Worm (Caenorhabditis elegans): ENCODE data around the gene nhr-164.
A peak's percentile ranks its signal among the peaks of the same experiment; 100 is the strongest.

The nhr-164 gene

ce11 chrV:15186259-15186927 is 49.2 kb downstream of the nhr-164 start, which contains the start of gene Y75B12B.3 (continued):
- TF ChIP-seq ekl-4 (GFP tag; IDR thresholded peaks at IDR 0.05) (peak; percentile 76; the same call in 1 of the 2 replicates), hsf-1 (GFP tag; IDR thresholded peaks at IDR 0.05) (peak; percentile 83), fkh-3 (tag; optimal IDR thresholded peaks at IDR 0.05) (no peak), nhr-27 (tag; optimal IDR thresholded peaks at IDR 0.05) (no peak), die-1 (tag; optimal IDR thresholded peaks at IDR 0.05) (peak; percentile 36), C06A6.2 (GFP tag; conservative IDR thresholded peaks at IDR 0.05) (no peak), B0261.1 (tag; optimal IDR thresholded peaks at IDR 0.05) (peak; percentile 7), let-607 (tag; optimal IDR thresholded peaks at IDR 0.05) (no peak), lsy-27 (tag; optimal IDR thresholded peaks at IDR 0.05; ENCODE audit: borderline replicate concordance, insufficient read depth) (no peak), ceh-91 (GFP tag; IDR thresholded peaks at IDR 0.05) (no peak), nhr-80 (tag; optimal IDR thresholded peaks at IDR 0.05) (no peak), ztf-25 (GFP tag; IDR thresholded peaks at IDR 0.05) (0 out of 2 replicates have a peak, but pooled peaks have one; percentile 56), aptf-2 (GFP tag; conservative IDR thresholded peaks at IDR 0.05) (no peak)

ce11 chrV:15184097-15185040 is 51.2 kb downstream of the nhr-164 start, which contains the start of gene Y75B12B.1:
Gene Y75B12B.1 (plus strand): TSS chrV:15184699.
- TF ChIP-seq F49E8.2 (tag; optimal IDR thresholded peaks at IDR 0.05; ENCODE audit: insufficient read depth) (peak; percentile 71), pbrm-1 (GFP tag; IDR thresholded peaks at IDR 0.05) (peak; percentile 69; the same call in 1 of the 2 replicates), mes-4 (tag; optimal IDR thresholded peaks at IDR 0.05) (no peak), unc-130 (GFP tag; optimal IDR thresholded peaks at IDR 0.05) (peak; percentile 2), rpc-1 (optimal IDR thresholded peaks at IDR 0.05) (no peak), rpc-1 (tag; optimal IDR thresholded peaks at IDR 0.05) (peak; percentile 10), attf-5 (GFP tag; optimal IDR thresholded peaks at IDR 0.05) (no peak), ztf-18 (tag; optimal IDR thresholded peaks at IDR 0.05) (no peak), ztf-28 (GFP tag; IDR thresholded peaks at IDR 0.05) (0 out of 2 replicates have a peak, but pooled peaks have one; percentile 57), attf-3 (GFP tag; conservative IDR thresholded peaks at IDR 0.05) (no peak), lsl-1 (GFP tag; optimal IDR thresholded peaks at IDR 0.05) (peak; percentile 96), tbp1 (GFP tag; optimal IDR thresholded peaks at IDR 0.05) (peak; percentile 61), ceh-91 (GFP tag; IDR thresholded peaks at IDR 0.05) (peak; percentile 74), snpc-4 (GFP tag; optimal IDR thresholded peaks at IDR 0.05) (no peak), snpc-4 (tag; optimal IDR thresholded peaks at IDR 0.05) (peak in 1 of 4 experiments; percentile 25), F33H1.4 (GFP tag; IDR thresholded peaks at IDR 0.05) (peak; percentile 67), nhr-120 (GFP tag; IDR thresholded peaks at IDR 0.05) (no peak), madf-6 (GFP tag; IDR thresholded peaks at IDR 0.05) (peak; percentile 94), F39B2.1 (GFP tag; IDR thresholded peaks at IDR 0.05) (no peak), B0261.1 (tag; optimal IDR thresholded peaks at IDR 0.05) (peak; percentile 20), mcd-1 (GFP tag; IDR thresholded peaks at IDR 0.05) (peak; percentile 78), ccch-3 (GFP tag; optimal IDR thresholded peaks at IDR 0.05) (no peak), ztf-22 (GFP tag; optimal IDR thresholded peaks at IDR 0.05) (no peak), rec-8 (tag; optimal IDR thresholded peaks at IDR 0.05) (peak in 1 of 2 experiments; percentile 29), C17E4.6 (GFP tag; IDR thresholded peaks at IDR 0.05) (no peak), gei-17 (GFP tag; optimal IDR thresholded peaks at IDR 0.05) (no peak), T07F8.4 (tag; optimal IDR thresholded peaks at IDR 0.05) (no peak), hsf-1 (GFP tag; IDR thresholded peaks at IDR 0.05) (peak; percentile 84), unc-62 (GFP tag; optimal IDR thresholded peaks at IDR 0.05) (no peak), pha-4 (tag; optimal IDR thresholded peaks at IDR 0.05) (no peak), hlh-26 (GFP tag; conservative IDR thresholded peaks at IDR 0.05) (no peak), lin-35 (GFP tag; optimal IDR thresholded peaks at IDR 0.05) (peak in 2 of 3 experiments; percentile 37 to 39), ekl-4 (GFP tag; IDR thresholded peaks at IDR 0.05) (0 out of 2 replicates have a peak, but pooled peaks have one; percentile 52), dpl-1 (GFP tag; optimal IDR thresholded peaks at IDR 0.05) (peak; percentile 67)

All from whole organism, young adult.